Worm (Caenorhabditis elegans): ENCODE measurements around the gene F26A1.4.

DNA sequence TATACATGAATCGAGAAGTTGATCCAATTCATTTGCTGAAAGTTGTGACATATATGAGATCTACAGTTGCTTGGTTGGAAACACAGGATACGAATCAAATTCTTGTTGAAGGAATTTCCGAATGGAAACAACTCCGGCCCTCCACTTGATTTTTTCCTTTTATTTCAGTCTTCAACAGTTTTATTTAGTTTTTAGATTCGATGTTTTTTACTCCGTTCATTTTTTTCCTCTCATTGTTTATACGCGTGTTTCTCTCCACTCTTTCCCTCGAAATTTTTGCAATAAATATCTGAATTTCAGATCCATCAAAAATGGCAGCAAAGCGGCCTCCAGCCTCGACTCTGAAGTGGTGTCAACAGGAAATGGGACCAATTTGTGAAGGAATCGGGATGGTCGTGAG, 45.8 kb downstream of the F26A1.4 start, which contains the start of gene coq-8:
- TF ChIP-seq ama-1 (optimal IDR thresholded peaks at IDR 0.05) (no peak), tbx-2 (tag; optimal IDR thresholded peaks at IDR 0.05) (no peak), pag-3 (tag; optimal IDR thresholded peaks at IDR 0.05; ENCODE audit: borderline replicate concordance) (no peak), fkh-6 (tag; optimal IDR thresholded peaks at IDR 0.05) (no peak), lin-11 (tag; optimal IDR thresholded peaks at IDR 0.05) (no peak), ceh-2 (tag; optimal IDR thresholded peaks at IDR 0.05) (no peak), npax-4 (tag; optimal IDR thresholded peaks at IDR 0.05) (no peak), unc-86 (tag; optimal IDR thresholded peaks at IDR 0.05) (no peak), F13H6.1 (tag; optimal IDR thresholded peaks at IDR 0.05) (no peak), hlh-30 (tag; optimal IDR thresholded peaks at IDR 0.05; ENCODE audit: insufficient read depth) (no peak)
